Worm (Caenorhabditis elegans) whole organism, L1 larva: ENCODE data around the gene Y44A6D.5.

Experiments
- Y116A8C.19 ChIP-seq: sonication (generic microtip); optimal IDR thresholded peaks from 2 replicates; lab custom pipeline; 2016; ENCODE audit warnings: missing compliant biosample characterization, missing genetic modification characterization, borderline replicate concordance
- aly-2 ChIP-seq: fragments of 150-350 bp; optimal IDR thresholded peaks from 2 replicates; lab custom pipeline; 2014; ENCODE audit warnings: missing biosample characterization, missing genetic modification characterization
- ceh-82 ChIP-seq, 3 experiments: fragments of 150-350 bp in 1 of 3; sonication (generic microtip) in 2 of 3; optimal IDR thresholded peaks; 2 replicates each; lab custom pipeline; 2014 to 2017; ENCODE audit warnings: missing biosample characterization in 3 of 3, missing genetic modification characterization in 3 of 3
- ceh-90 ChIP-seq: sonication (generic microtip); optimal IDR thresholded peaks from 2 replicates; lab custom pipeline; 2016; ENCODE audit warnings: missing genetic modification characterization, missing compliant biosample characterization
- ces-1 ChIP-seq: fragments of 150-350 bp; optimal IDR thresholded peaks from 2 replicates; lab custom pipeline; 2014; ENCODE audit warnings: missing biosample characterization, missing genetic modification reagents, missing genetic modification characterization
- dpl-1 ChIP-seq, 3 experiments: fragments of 150-350 bp in 2 of 3; sonication (generic microtip) in 1 of 3; optimal IDR thresholded peaks; 2 replicates each; lab custom pipeline; 2014 to 2017; ENCODE audit warnings: missing biosample characterization in 3 of 3, missing genetic modification characterization in 3 of 3, missing genetic modification reagents in 3 of 3
- dsc-1 ChIP-seq: sonication (generic microtip); optimal IDR thresholded peaks from 2 replicates; lab custom pipeline; 2016; ENCODE audit warnings: mild to moderate bottlenecking, missing genetic modification characterization, missing compliant biosample characterization
- egl-13 ChIP-seq: sonication (generic microtip); optimal IDR thresholded peaks from 2 replicates; lab custom pipeline; 2016; ENCODE audit warnings: missing genotype, missing genetic modification reagents, missing genetic modification characterization, missing compliant biosample characterization
- elt-3 ChIP-seq, 6 experiments: fragments of 150-350 bp in 1 of 6; sonication (generic microtip); optimal IDR thresholded peaks; 2 replicates each; lab custom pipeline; 2017 to 2018; ENCODE audit warnings: missing biosample characterization in 6 of 6, missing genetic modification characterization in 6 of 6, inconsistent platforms in 1 of 6
- ets-5 ChIP-seq: fragments of 200-800 bp; sonication (Bioruptor generic); IDR thresholded peaks from 2 replicates; pipeline ENCODE4 v1.3.6; 2022; ENCODE audit warnings: missing genetic modification characterization, missing compliant biosample characterization
- fkh-4 ChIP-seq: sonication (generic microtip); optimal IDR thresholded peaks from 2 replicates; lab custom pipeline; 2016; ENCODE audit warnings: missing compliant biosample characterization, missing genetic modification characterization, borderline replicate concordance
- fkh-8 ChIP-seq: sonication (generic microtip); optimal IDR thresholded peaks from 2 replicates; lab custom pipeline; 2016; ENCODE audit warnings: mild to moderate bottlenecking, missing genetic modification characterization, missing compliant biosample characterization
- fos-1 ChIP-seq: fragments of 150-350 bp; optimal IDR thresholded peaks from 2 replicates; lab custom pipeline; 2014; ENCODE audit warnings: missing biosample characterization, missing genetic modification characterization
- grh-1 ChIP-seq: fragments of 200-800 bp; sonication (Bioruptor generic); IDR thresholded peaks from 2 replicates; pipeline ENCODE4 v1.3.6; 2022; ENCODE audit warnings: missing genetic modification reagents, missing genetic modification characterization, missing compliant biosample characterization
- hlh-17 ChIP-seq: fragments of 200-800 bp; sonication (Bioruptor generic); optimal IDR thresholded peaks from 2 replicates; lab custom pipeline; 2018; ENCODE audit warnings: missing genetic modification characterization, mild to moderate bottlenecking, missing compliant biosample characterization, moderate library complexity, borderline replicate concordance
- hlh-4 ChIP-seq: sonication (generic microtip); optimal IDR thresholded peaks from 2 replicates; lab custom pipeline; 2016; ENCODE audit warnings: mild to moderate bottlenecking, missing genetic modification characterization, missing compliant biosample characterization
- hpl-2 ChIP-seq: fragments of 150-350 bp; optimal IDR thresholded peaks from 2 replicates; lab custom pipeline; 2014; ENCODE audit warnings: missing biosample characterization, missing genetic modification reagents, missing genetic modification characterization
- jun-1 ChIP-seq: fragments of 150-350 bp; optimal IDR thresholded peaks from 2 replicates; lab custom pipeline; 2014; ENCODE audit warnings: missing biosample characterization, missing genetic modification reagents, missing genetic modification characterization
- lin-13 ChIP-seq: fragments of 150-350 bp; optimal IDR thresholded peaks from 2 replicates; lab custom pipeline; 2014; ENCODE audit warnings: missing biosample characterization, missing genetic modification reagents, missing genetic modification characterization
- lin-15B ChIP-seq: fragments of 150-350 bp; sonication (generic microtip); optimal IDR thresholded peaks from 3 replicates; lab custom pipeline; 2014; ENCODE audit warnings: missing biosample characterization, missing genetic modification characterization
- lsy-2 ChIP-seq, 2 experiments: fragments of 150-350 bp; optimal IDR thresholded peaks; 2 replicates each; lab custom pipeline; 2014; ENCODE audit warnings: missing biosample characterization in 2 of 2, missing genetic modification characterization in 2 of 2
- mab-9 ChIP-seq: fragments of 200-800 bp; sonication (Bioruptor generic); IDR thresholded peaks from 2 replicates; pipeline ENCODE4 v1.3.6; 2022; ENCODE audit warnings: missing genetic modification reagents, missing genetic modification characterization, missing compliant biosample characterization
- mdl-1 ChIP-seq, 2 experiments: fragments of 150-350 bp; optimal IDR thresholded peaks; 2 replicates each; lab custom pipeline; 2014 to 2017; ENCODE audit warnings: missing biosample characterization in 2 of 2, missing genetic modification characterization in 2 of 2, inconsistent platforms in 1 of 2
- nhr-19 ChIP-seq: fragments of 200-800 bp; sonication (Bioruptor generic); conservative IDR thresholded peaks from 2 replicates; pipeline ENCODE4 v1.3.6; 2022; ENCODE audit warnings: missing genetic modification characterization, missing compliant biosample characterization
- nhr-28 ChIP-seq: fragments of 150-350 bp; optimal IDR thresholded peaks from 2 replicates; lab custom pipeline; 2014; ENCODE audit warnings: missing biosample characterization, missing genetic modification characterization
- nhr-47 ChIP-seq: sonication (generic microtip); optimal IDR thresholded peaks from 2 replicates; lab custom pipeline; 2016; ENCODE audit warnings: mild to moderate bottlenecking, missing genetic modification characterization, moderate library complexity, missing compliant biosample characterization
- nhr-71 ChIP-seq: sonication (generic microtip); optimal IDR thresholded peaks from 2 replicates; lab custom pipeline; 2016; ENCODE audit warnings: mild to moderate bottlenecking, missing genetic modification characterization, moderate library complexity, missing compliant biosample characterization
- nhr-76 ChIP-seq: sonication (generic microtip); optimal IDR thresholded peaks from 2 replicates; lab custom pipeline; 2017; ENCODE audit warnings: missing biosample characterization, missing genetic modification characterization
- nhr-77 ChIP-seq: fragments of 150-350 bp; optimal IDR thresholded peaks from 2 replicates; lab custom pipeline; 2014; ENCODE audit warnings: missing biosample characterization, missing genetic modification characterization
- nhr-85 ChIP-seq: sonication (generic microtip); peaks from one replicate; lab custom pipeline; 2016; ENCODE audit warnings: missing genetic modification characterization, inconsistent platforms, missing compliant biosample characterization
- nhr-90 ChIP-seq: sonication (generic microtip); optimal IDR thresholded peaks from 2 replicates; lab custom pipeline; 2016; ENCODE audit warnings: mild to moderate bottlenecking, missing genetic modification characterization, missing compliant biosample characterization; ENCODE audit not compliant: poor library complexity
- snpc-4 ChIP-seq: fragments of 150-350 bp; optimal IDR thresholded peaks from 2 replicates; lab custom pipeline; 2014; ENCODE audit warnings: missing biosample characterization, missing genetic modification characterization
- snu-23 ChIP-seq: sonication (generic microtip); optimal IDR thresholded peaks from 2 replicates; lab custom pipeline; 2016; ENCODE audit warnings: missing genetic modification characterization, missing compliant biosample characterization
- sptf-1 ChIP-seq: fragments of 150-350 bp; optimal IDR thresholded peaks from 2 replicates; lab custom pipeline; 2014; ENCODE audit warnings: missing biosample characterization, missing genetic modification characterization
- sup-37 ChIP-seq: fragments of 200-800 bp; sonication (Bioruptor generic); optimal IDR thresholded peaks from 2 replicates; lab custom pipeline; 2018; ENCODE audit warnings: mild to moderate bottlenecking, missing genetic modification characterization, missing compliant biosample characterization
- unc-130 ChIP-seq: fragments of 150-350 bp; optimal IDR thresholded peaks from 2 replicates; lab custom pipeline; 2017; ENCODE audit warnings: missing biosample characterization, missing genetic modification characterization, inconsistent platforms
- xbp-1 ChIP-seq: sonication (generic microtip); optimal IDR thresholded peaks from 2 replicates; lab custom pipeline; 2016; ENCODE audit warnings: missing genetic modification characterization, missing compliant biosample characterization
- zag-1 ChIP-seq: fragments of 150-350 bp; optimal IDR thresholded peaks from 2 replicates; lab custom pipeline; 2014; ENCODE audit warnings: missing biosample characterization, missing genetic modification characterization
- ztf-11 ChIP-seq, 2 experiments: sonication (generic microtip); optimal IDR thresholded peaks; 2 replicates each; lab custom pipeline; 2016 to 2017; ENCODE audit warnings: missing genetic modification characterization in 2 of 2, missing biosample characterization in 1 of 2, missing compliant biosample characterization in 1 of 2

Y44A6D.5 gene

ce11 chrV:20828820-20829219 is 26.0 kb upstream of the Y44A6D.5 start, which contains the start of gene sbt-1 (continued):
- TF ChIP-seq hpl-2, result no peak
- peak; percentile 30 for TF ChIP-seq egl-13
- TF ChIP-seq elt-3 (tag; optimal IDR thresholded peaks at IDR 0.05; lab: Kevin White, UChicago), result no peak
- TF ChIP-seq fos-1 (tag; lab: Kevin White, UChicago), result peak; percentile 37
- TF ChIP-seq ets-5 (GFP tag; lab: Robert Waterston, UW), result no peak
- TF ChIP-seq mdl-1 (tag; optimal IDR thresholded peaks at IDR 0.05; lab: Kevin White, UChicago), result peak in 1 of 2 experiments; percentile 45
- TF ChIP-seq ces-1 (GFP tag; lab: Kevin White, UChicago), result peak; percentile 55
- TF ChIP-seq fkh-4 (tag; lab: Kevin White, UChicago), result no peak
- TF ChIP-seq sup-37 (GFP tag; lab: Kevin White, UChicago), result no peak
- peak; percentile 93 for TF ChIP-seq fkh-8 (tag; lab: Kevin White, UChicago)
- peak; percentile 23 for TF ChIP-seq xbp-1
- peak; percentile 75 for TF ChIP-seq nhr-71 (tag; lab: Kevin White, UChicago)

ce11 chrV:20826618-20827017 is 23.8 kb upstream of the Y44A6D.5 start:
- TF ChIP-seq mab-9 (GFP tag; lab: Robert Waterston, UW) (no peak), mdl-1 (tag; optimal IDR thresholded peaks at IDR 0.05; lab: Kevin White, UChicago) (no peak), xbp-1 (no peak), dpl-1 (GFP tag; optimal IDR thresholded peaks at IDR 0.05; lab: Kevin White, UChicago) (no peak), nhr-90 (tag; lab: Kevin White, UChicago) (no peak), sptf-1 (no peak), Y116A8C.19 (tag; lab: Kevin White, UChicago) (no peak), nhr-76 (tag; lab: Kevin White, UChicago) (no peak), aly-2 (tag; lab: Kevin White, UChicago) (no peak), hlh-17 (GFP tag; lab: Kevin White, UChicago) (no peak), fkh-8 (tag; lab: Kevin White, UChicago) (no peak), fkh-4 (tag; lab: Kevin White, UChicago) (no peak), nhr-28 (tag; lab: Kevin White, UChicago) (no peak), nhr-77 (tag; lab: Kevin White, UChicago) (no peak), nhr-71 (tag; lab: Kevin White, UChicago) (no peak), snu-23 (GFP tag; lab: Kevin White, UChicago) (no peak), nhr-19 (no peak), dsc-1 (no peak)

- TF ChIP-seq unc-130 (tag; lab: Kevin White, UChicago) (no peak), nhr-85 (tag; lab: Kevin White, UChicago) (no peak), snpc-4 (no peak), zag-1 (no peak), lsy-2 (tag; optimal IDR thresholded peaks at IDR 0.05; lab: Kevin White, UChicago) (no peak), nhr-19 (no peak), fos-1 (tag; lab: Kevin White, UChicago) (no peak), nhr-47 (tag; lab: Kevin White, UChicago) (no peak), ztf-11 (tag; optimal IDR thresholded peaks at IDR 0.05; lab: Kevin White, UChicago) (no peak), ceh-90 (tag; lab: Kevin White, UChicago) (no peak), hlh-4 (no peak), lin-13 (GFP tag; lab: Kevin White, UChicago) (no peak), lin-15B (no peak), ceh-82 (tag; optimal IDR thresholded peaks at IDR 0.05; lab: Kevin White, UChicago) (no peak), grh-1 (GFP tag; lab: Robert Waterston, UW) (no peak), jun-1 (tag; lab: Kevin White, UChicago) (no peak)
- TF ChIP-seq, all 84 proteins: peak for 0
Measured at ce11 chrV:20824962-20825609, 22.3 kb upstream of the Y44A6D.5 start, which contains the start of the genes gcy-22 and grl-14. TSS of gene gcy-22 (minus strand) at chrV:20825062. TSS of gene grl-14 (plus strand) at chrV:20825559.
